Fruit fly (Drosophila melanogaster): Measurements from ENCODE around the gene ear.

ear gene

DNA sequence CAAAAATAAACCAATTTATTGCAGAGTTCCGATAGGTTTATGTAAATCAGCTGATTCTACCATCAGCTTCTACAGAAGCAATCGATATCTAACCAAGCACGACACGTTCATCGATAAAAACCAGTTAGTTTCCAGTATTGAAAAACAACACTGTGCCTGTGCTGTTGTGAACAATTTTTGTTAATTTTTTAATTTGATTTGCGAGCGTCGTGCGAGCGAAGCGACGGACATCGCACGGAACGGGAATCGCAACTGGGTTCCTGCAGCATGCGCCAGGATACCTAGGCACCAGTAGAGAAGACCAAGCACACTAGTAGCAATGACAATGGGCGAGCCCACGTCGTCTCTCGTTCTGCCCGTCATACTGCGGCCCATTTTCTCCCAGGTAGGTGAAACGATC is 51.3 kb downstream of the ear start, which contains the start of the genes Ccm3 and CG6136 (continued):
- TF ChIP-seq CG13287 (GFP tag; IDR thresholded peaks at IDR 0.05; ENCODE audit: partially characterized antibody) (peak; percentile 95), CG6689 (GFP tag; IDR thresholded peaks at IDR 0.05) (0 out of 2 replicates have a peak, but pooled peaks have one; percentile 21), Hr78 (GFP tag; optimal IDR thresholded peaks at IDR 0.05) (no peak), disco-r (GFP tag; optimal IDR thresholded peaks at IDR 0.05) (no peak), Asciz (GFP tag; optimal IDR thresholded peaks at IDR 0.05) (no peak), Bdp1 (GFP tag; optimal IDR thresholded peaks at IDR 0.05) (no peak), CG33557 (GFP tag; optimal IDR thresholded peaks at IDR 0.05) (no peak), ase (GFP tag; IDR thresholded peaks at IDR 0.05) (no peak), Doc2 (GFP tag; IDR thresholded peaks at IDR 0.05) (no peak), HHEX (GFP tag; optimal IDR thresholded peaks at IDR 0.05) (no peak), Rx (GFP tag; IDR thresholded peaks at IDR 0.05) (no peak), CG10979 (tag; optimal IDR thresholded peaks at IDR 0.05) (peak; percentile 36), CrebB (tag; optimal IDR thresholded peaks at IDR 0.05) (peak; percentile 21), CG18619 (GFP tag; optimal IDR thresholded peaks at IDR 0.05) (peak; percentile 11), Elba2 (GFP tag; optimal IDR thresholded peaks at IDR 0.05) (peak; percentile 35), B-H1 (GFP tag; IDR thresholded peaks at IDR 0.05) (no peak), pan (optimal IDR thresholded peaks at IDR 0.05) (no peak), pan (GFP tag; optimal IDR thresholded peaks at IDR 0.05 in 1 of 2, IDR thresholded peaks at IDR 0.05 in 1 of 2) (no peak), CG7271 (tag; optimal IDR thresholded peaks at IDR 0.05) (peak; percentile 6), scrt (GFP tag; optimal IDR thresholded peaks at IDR 0.05) (no peak), CG12236 (GFP tag; optimal IDR thresholded peaks at IDR 0.05) (no peak), MBD-R2 (GFP tag; IDR thresholded peaks at IDR 0.05) (peak; percentile 97), CG30431 (GFP tag; optimal IDR thresholded peaks at IDR 0.05) (no peak), CG17359 (tag; optimal IDR thresholded peaks at IDR 0.05) (no peak), CG18262 (tag; optimal IDR thresholded peaks at IDR 0.05) (no peak), ftz-f1 (GFP tag; optimal IDR thresholded peaks at IDR 0.05) (no peak), tio (GFP tag; optimal IDR thresholded peaks at IDR 0.05) (no peak)

DNA sequence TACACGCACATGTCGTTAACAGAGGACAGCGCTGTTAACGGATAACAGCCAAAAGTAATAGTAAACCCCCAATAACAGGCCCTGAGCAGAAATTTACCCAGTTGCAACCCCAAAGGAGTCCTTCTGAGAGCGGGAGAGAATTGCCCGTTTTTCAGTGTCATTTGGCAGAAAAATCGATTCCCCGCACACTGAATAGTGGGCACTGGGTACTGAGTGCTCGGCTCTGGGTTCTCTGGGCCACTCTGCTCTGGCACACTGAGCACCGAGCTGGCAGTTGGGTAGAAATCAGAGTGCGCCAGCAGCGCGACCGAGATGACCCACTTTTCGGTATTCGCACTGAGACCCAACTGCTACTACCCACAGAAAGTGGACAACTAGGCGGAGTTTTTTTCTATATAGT is 53.8 kb downstream of the ear start, which contains the start of gene Rbp:
Gene Rbp, plus strand, starts transcription at position 239 of the 400 bp plus-strand sequence.
- TF ChIP-seq nau (GFP tag; optimal IDR thresholded peaks at IDR 0.05) = no peak
- TF ChIP-seq kay (GFP tag; optimal IDR thresholded peaks at IDR 0.05) = no peak
- TF ChIP-seq twi (tag; optimal IDR thresholded peaks at IDR 0.05) = no peak
- no peak for TF ChIP-seq tap (tag; optimal IDR thresholded peaks at IDR 0.05)
- no peak for TF ChIP-seq CG12744 (GFP tag; optimal IDR thresholded peaks at IDR 0.05)
- no peak for TF ChIP-seq MTF-1 (GFP tag; optimal IDR thresholded peaks at IDR 0.05; ENCODE audit: borderline replicate concordance)
- no peak for TF ChIP-seq Hand (GFP tag; optimal IDR thresholded peaks at IDR 0.05)
- no peak for TF ChIP-seq Meics (GFP tag; optimal IDR thresholded peaks at IDR 0.05)
- no peak for TF ChIP-seq unc-4 (GFP tag; IDR thresholded peaks at IDR 0.05; ENCODE audit: partially characterized antibody)
- TF ChIP-seq shn (GFP tag; optimal IDR thresholded peaks at IDR 0.05) = no peak
- TF ChIP-seq phol (tag; optimal IDR thresholded peaks at IDR 0.05) = no peak
- TF ChIP-seq Usf (GFP tag; optimal IDR thresholded peaks at IDR 0.05) = no peak
- TF ChIP-seq TFAM (GFP tag; optimal IDR thresholded peaks at IDR 0.05) = no peak
- no peak for TF ChIP-seq D19B (GFP tag; optimal IDR thresholded peaks at IDR 0.05)
- no peak for TF ChIP-seq mam (GFP tag; optimal IDR thresholded peaks at IDR 0.05)
- no peak for TF ChIP-seq toy (GFP tag; IDR thresholded peaks at IDR 0.05)
- no peak for TF ChIP-seq Hr78 (GFP tag; optimal IDR thresholded peaks at IDR 0.05)
- peak; percentile 66 for TF ChIP-seq sens (GFP tag)
- TF ChIP-seq Med (GFP tag) = peak; percentile 58
- no peak for TF ChIP-seq tup (GFP tag; optimal IDR thresholded peaks at IDR 0.05)
- TF ChIP-seq btn (GFP tag; optimal IDR thresholded peaks at IDR 0.05) = no peak
- no peak for TF ChIP-seq Chrac-16 (GFP tag; optimal IDR thresholded peaks at IDR 0.05)
- no peak for TF ChIP-seq CG3163 (GFP tag; optimal IDR thresholded peaks at IDR 0.05)
- TF ChIP-seq CG31224 (GFP tag; IDR thresholded peaks at IDR 0.05) = no peak
- TF ChIP-seq chif (GFP tag; optimal IDR thresholded peaks at IDR 0.05) = no peak
- TF ChIP-seq crp (GFP tag; optimal IDR thresholded peaks at IDR 0.05) = no peak
